Fruit fly (Drosophila melanogaster) whole organism, embryonic: ENCODE data around the gene Ras85D.

ENCODE experiments used
- Adf1 ChIP-seq: fragments of 200-800 bp; sonication (Bioruptor generic); IDR thresholded peaks from 2 replicates; pipeline ENCODE4 v1.3.6; 2022; ENCODE audit warnings: missing biosample characterization, missing genetic modification characterization
- Asciz ChIP-seq: fragments of 200-800 bp; sonication (Bioruptor generic); optimal IDR thresholded peaks from 2 replicates; lab custom pipeline; 2017; ENCODE audit warnings: missing biosample characterization, mild to moderate bottlenecking, missing genetic modification characterization, missing genetic modification reagents
- CG13287 ChIP-seq: fragments of 200-800 bp; sonication (Bioruptor generic); IDR thresholded peaks from 2 replicates; pipeline ENCODE4 v1.3.6; 2022; ENCODE audit warnings: missing biosample characterization, missing genetic modification characterization; ENCODE audit not compliant: partially characterized antibody
- CG13894 ChIP-seq: fragments of 200-800 bp; sonication (Bioruptor generic); optimal IDR thresholded peaks from 3 replicates; lab custom pipeline; 2018; ENCODE audit warnings: missing biosample characterization, mild to moderate bottlenecking, missing genetic modification characterization, moderate library complexity
- CG14441 ChIP-seq: fragments of 200-800 bp; sonication (Bioruptor generic); IDR thresholded peaks from 2 replicates; pipeline ENCODE4 v1.3.6; 2022; ENCODE audit warnings: missing biosample characterization, missing genetic modification characterization
- CG15269 ChIP-seq: fragments of 200-800 bp; sonication (Bioruptor generic); optimal IDR thresholded peaks from 2 replicates; lab custom pipeline; 2018; ENCODE audit warnings: missing biosample characterization, mild to moderate bottlenecking, missing genetic modification characterization, moderate library complexity
- CG17186 ChIP-seq: fragments of 200-800 bp; sonication (Bioruptor generic); optimal IDR thresholded peaks from 3 replicates; lab custom pipeline; 2017; ENCODE audit warnings: missing biosample characterization, missing genetic modification reagents, missing genetic modification characterization
- CG17829 ChIP-seq: fragments of 200-800 bp; optimal IDR thresholded peaks from 2 replicates; lab custom pipeline; 2019; ENCODE audit warnings: missing biosample characterization, mild to moderate bottlenecking, missing genetic modification characterization, moderate library complexity
- CG31365 ChIP-seq: fragments of 200-800 bp; sonication (Bioruptor generic); optimal IDR thresholded peaks from 2 replicates; lab custom pipeline; 2018; ENCODE audit warnings: missing biosample characterization, mild to moderate bottlenecking, missing genetic modification characterization
- CG34224 ChIP-seq: fragments of 200-800 bp; sonication (Bioruptor generic); IDR thresholded peaks from 3 replicates; pipeline ENCODE4 v1.3.6; 2022; ENCODE audit warnings: missing biosample characterization, missing genetic modification characterization; ENCODE audit not compliant: partially characterized antibody
- CG3847 ChIP-seq: fragments of 200-800 bp; sonication (Bioruptor generic); IDR thresholded peaks from 2 replicates; pipeline ENCODE4 v1.3.6; 2022; ENCODE audit warnings: missing biosample characterization, missing genetic modification characterization
- CG5953 ChIP-seq: fragments of 200-800 bp; sonication (Bioruptor generic); IDR thresholded peaks from 2 replicates; pipeline ENCODE4 v1.3.6; 2022; ENCODE audit warnings: missing biosample characterization, missing genetic modification characterization
- CG6654 ChIP-seq: fragments of 200-800 bp; sonication (Bioruptor generic); optimal IDR thresholded peaks from 2 replicates; lab custom pipeline; 2017; ENCODE audit warnings: missing biosample characterization, mild to moderate bottlenecking, missing genetic modification characterization
- CG6683 ChIP-seq: fragments of 200-800 bp; sonication (Bioruptor generic); optimal IDR thresholded peaks from 2 replicates; lab custom pipeline; 2017; ENCODE audit warnings: missing biosample characterization, mild to moderate bottlenecking, missing genetic modification characterization, missing genetic modification reagents
- CG7745 ChIP-seq: fragments of 200-800 bp; sonication (Bioruptor generic); optimal IDR thresholded peaks from 2 replicates; lab custom pipeline; 2018; ENCODE audit warnings: missing biosample characterization, mild to moderate bottlenecking, missing genetic modification characterization, moderate library complexity
- CG8290 ChIP-seq, 3 experiments: fragments of 200-800 bp; sonication (Bioruptor generic); optimal IDR thresholded peaks; 2 replicates each; lab custom pipeline; 2016 to 2019; ENCODE audit warnings: missing biosample characterization in 3 of 3, missing genetic modification characterization in 3 of 3, mild to moderate bottlenecking in 2 of 3, moderate library complexity in 1 of 3
- CG8765 ChIP-seq: fragments of 200-800 bp; sonication (Bioruptor generic); IDR thresholded peaks from 2 replicates; pipeline ENCODE4 v1.3.6; 2022; ENCODE audit warnings: missing biosample characterization, missing genetic modification characterization
- CG9215 ChIP-seq: fragments of 200-800 bp; sonication (Bioruptor generic); IDR thresholded peaks from 2 replicates; pipeline ENCODE4 v1.3.6; 2022; ENCODE audit warnings: missing biosample characterization, missing genetic modification characterization
- CG9437 ChIP-seq: fragments of 200-800 bp; sonication (Bioruptor generic); optimal IDR thresholded peaks from 2 replicates; lab custom pipeline; 2018; ENCODE audit warnings: missing biosample characterization, mild to moderate bottlenecking, missing genetic modification characterization
- CG9817 ChIP-seq: fragments of 200-800 bp; sonication (Bioruptor generic); optimal IDR thresholded peaks from 2 replicates; lab custom pipeline; 2018; ENCODE audit warnings: missing biosample characterization, mild to moderate bottlenecking, missing genetic modification characterization, moderate library complexity
- CTCF ChIP-seq: fragments of 200-800 bp; sonication (Bioruptor generic); optimal IDR thresholded peaks from 2 replicates; lab custom pipeline; 2017; ENCODE audit warnings: missing biosample characterization, mild to moderate bottlenecking, missing genetic modification characterization, moderate library complexity
- Dp ChIP-seq: fragments of 200-800 bp; sonication (Bioruptor generic); optimal IDR thresholded peaks from 2 replicates; lab custom pipeline; 2018; ENCODE audit warnings: missing biosample characterization, mild to moderate bottlenecking, missing genetic modification characterization, moderate library complexity
- Ets65A ChIP-seq: fragments of 200-800 bp; sonication (Bioruptor generic); peaks from one replicate; lab custom pipeline; 2016; ENCODE audit warnings: missing biosample characterization, missing genetic modification characterization
- Fer2 ChIP-seq: fragments of 200-800 bp; sonication (Bioruptor generic); optimal IDR thresholded peaks from 2 replicates; lab custom pipeline; 2018; ENCODE audit warnings: missing biosample characterization, mild to moderate bottlenecking, missing genetic modification characterization, moderate library complexity
- GATAe ChIP-seq: fragments of 200-800 bp; sonication (Bioruptor generic); conservative IDR thresholded peaks from 2 replicates; pipeline ENCODE4 v1.3.6; 2022; ENCODE audit warnings: missing biosample characterization, missing genetic modification characterization
- Gsc ChIP-seq: fragments of 200-800 bp; sonication (Bioruptor generic); IDR thresholded peaks from 2 replicates; pipeline ENCODE4 v1.3.6; 2022; ENCODE audit warnings: missing biosample characterization, missing genetic modification characterization
- Hmr ChIP-seq: fragments of 200-800 bp; sonication (Bioruptor generic); optimal IDR thresholded peaks from 3 replicates; lab custom pipeline; 2017; ENCODE audit warnings: mild to moderate bottlenecking, missing biosample characterization, missing genetic modification reagents, missing genetic modification characterization
- Hsf ChIP-seq: fragments of 200-800 bp; sonication (Bioruptor generic); optimal IDR thresholded peaks from 3 replicates; lab custom pipeline; 2016; ENCODE audit warnings: missing biosample characterization, missing genetic modification characterization
- Oli ChIP-seq: fragments of 200-800 bp; sonication (Bioruptor generic); optimal IDR thresholded peaks from 2 replicates; lab custom pipeline; 2018; ENCODE audit warnings: missing biosample characterization, mild to moderate bottlenecking, missing genetic modification characterization, moderate library complexity
- Sox102F ChIP-seq: fragments of 200-800 bp; sonication (Bioruptor generic); optimal IDR thresholded peaks from 2 replicates; lab custom pipeline; 2018; ENCODE audit warnings: missing biosample characterization, mild to moderate bottlenecking, missing genetic modification characterization, moderate library complexity
- caup ChIP-seq: fragments of 200-800 bp; sonication (Bioruptor generic); optimal IDR thresholded peaks from 3 replicates; lab custom pipeline; 2017; ENCODE audit warnings: missing biosample characterization, mild to moderate bottlenecking, missing genetic modification characterization, moderate library complexity; ENCODE audit not compliant: severe bottlenecking
- cg ChIP-seq: fragments of 200-800 bp; sonication (Bioruptor generic); optimal IDR thresholded peaks from 3 replicates; lab custom pipeline; 2019; ENCODE audit warnings: missing biosample characterization, mild to moderate bottlenecking, missing genetic modification characterization, moderate library complexity
- chinmo ChIP-seq: fragments of 200-800 bp; sonication (Bioruptor generic); IDR thresholded peaks from 4 replicates; pipeline ENCODE4 v1.3.6; 2022; ENCODE audit warnings: missing biosample characterization, missing genetic modification characterization; ENCODE audit not compliant: partially characterized antibody
- chm ChIP-seq: fragments of 200-800 bp; sonication (Bioruptor generic); IDR thresholded peaks from 2 replicates; pipeline ENCODE4 v1.3.6; 2022; ENCODE audit warnings: missing biosample characterization, missing genetic modification characterization
- da ChIP-seq: fragments of 200-800 bp; sonication (Bioruptor generic); optimal IDR thresholded peaks from 2 replicates; lab custom pipeline; 2016; ENCODE audit warnings: missing biosample characterization, missing genetic modification characterization
- dimm ChIP-seq: fragments of 200-800 bp; sonication (Bioruptor generic); IDR thresholded peaks from 2 replicates; pipeline ENCODE4 v1.3.6; 2022; ENCODE audit warnings: missing biosample characterization, missing genetic modification characterization
- en ChIP-seq: fragments of 200-800 bp; sonication (Bioruptor generic); optimal IDR thresholded peaks from 2 replicates; lab custom pipeline; 2016; ENCODE audit warnings: missing biosample characterization, missing genetic modification characterization
- fd96Cb ChIP-seq: fragments of 200-800 bp; sonication (Bioruptor generic); optimal IDR thresholded peaks from 2 replicates; lab custom pipeline; 2018; ENCODE audit warnings: missing biosample characterization, mild to moderate bottlenecking, missing genetic modification characterization, moderate library complexity
- ind ChIP-seq: fragments of 200-800 bp; sonication (Bioruptor generic); optimal IDR thresholded peaks from 3 replicates; lab custom pipeline; 2016; ENCODE audit warnings: missing biosample characterization, missing genetic modification characterization
- mirr ChIP-seq: fragments of 200-800 bp; sonication (Bioruptor generic); optimal IDR thresholded peaks from 3 replicates; lab custom pipeline; 2018; ENCODE audit warnings: missing biosample characterization, mild to moderate bottlenecking, missing genetic modification characterization
- pfk ChIP-seq: fragments of 200-800 bp; sonication (Bioruptor generic); optimal IDR thresholded peaks from 2 replicates; lab custom pipeline; 2018; ENCODE audit warnings: missing biosample characterization, mild to moderate bottlenecking, missing genetic modification characterization, moderate library complexity
- row ChIP-seq: fragments of 200-800 bp; sonication (Bioruptor generic); IDR thresholded peaks from 3 replicates; pipeline ENCODE4 v1.3.6; 2022; ENCODE audit warnings: missing biosample characterization, missing genetic modification characterization
- sc ChIP-seq, 3 experiments: fragments of >200 bp in 2 of 3; fragments of 200-800 bp in 1 of 3; sonication (Bioruptor generic) in 1 of 3; optimal IDR thresholded peaks; 2 replicates in 2 of 3; 3 replicates in 1 of 3; lab custom pipeline; 2017; ENCODE audit warnings: mild to moderate bottlenecking in 1 of 3, missing biosample characterization in 1 of 3, missing genetic modification characterization in 1 of 3, missing genetic modification reagents in 1 of 3
- zen2 ChIP-seq: fragments of 200-800 bp; sonication (Bioruptor generic); IDR thresholded peaks from 3 replicates; pipeline ENCODE4 v1.3.6; 2022; ENCODE audit warnings: missing biosample characterization, missing genetic modification characterization; ENCODE audit not compliant: partially characterized antibody

The Ras85D gene

dm6 chr3R:9533181-9534124, 20.6 kb upstream of the Ras85D start (continued):
- TF ChIP-seq sc (optimal IDR thresholded peaks at IDR 0.05; lab: Kevin White, UChicago) (no peak), sc (GFP tag; optimal IDR thresholded peaks at IDR 0.05; lab: Kevin White, UChicago) (peak; percentile 94), CG7745 (no peak), Dp (peak; percentile 13), CG5953 (peak; percentile 40; the same call in 1 of the 2 replicates), Asciz (GFP tag; lab: Kevin White, UChicago) (peak; percentile 95), CG15269 (tag; lab: Kevin White, UChicago) (peak; percentile 97)

dm6 chr3R:9532437-9533180, 19.7 kb upstream of the Ras85D start, which contains the start of gene by:
Gene by, minus strand, starts transcription at chr3R:9533011.
- TF ChIP-seq fd96Cb (no peak), CG9437 (no peak), zen2 (GFP tag; lab: Robert Waterston, UW) (peak; percentile 49; the same call in 1 of the 3 replicates), CG8290 (GFP tag; optimal IDR thresholded peaks at IDR 0.05; lab: Kevin White, UChicago) (no peak), CG8290 (tag; optimal IDR thresholded peaks at IDR 0.05; lab: Kevin White, UChicago) (peak in 1 of 2 experiments; percentile 35), CG9215 (no peak), CG13894 (tag; lab: Kevin White, UChicago) (peak; percentile 19), CG17186 (GFP tag; lab: Kevin White, UChicago) (no peak), Fer2 (no peak), CG14441 (no peak), da (GFP tag; lab: Kevin White, UChicago) (no peak), chinmo (GFP tag; lab: Robert Waterston, UW) (peak; percentile 83; the same call in 3 of the 4 replicates), en (GFP tag; lab: Kevin White, UChicago) (no peak), pfk (GFP tag; lab: Kevin White, UChicago) (peak; percentile 19), CG6654 (GFP tag; lab: Kevin White, UChicago) (no peak), CG8765 (no peak), cg (GFP tag; lab: Kevin White, UChicago) (peak; percentile 47), GATAe (GFP tag; lab: Robert Waterston, UW) (no peak), CG13287 (GFP tag; lab: Robert Waterston, UW) (peak; percentile 34; the same call in 1 of the 2 replicates), CG5953 (no peak), CG31365 (tag; lab: Kevin White, UChicago) (no peak), CG9817 (tag; lab: Kevin White, UChicago) (no peak), CG3847 (GFP tag; lab: Robert Waterston, UW) (no peak), Oli (tag; lab: Kevin White, UChicago) (no peak), ind (no peak), Hsf (GFP tag; lab: Kevin White, UChicago) (no peak), Sox102F (GFP tag; lab: Kevin White, UChicago) (no peak), dimm (GFP tag; lab: Robert Waterston, UW) (no peak), mirr (peak; percentile 16), chm (GFP tag; lab: Robert Waterston, UW) (peak; percentile 14; the same call in 1 of the 2 replicates), CG34224 (GFP tag; lab: Robert Waterston, UW) (no peak), Hmr (GFP tag; lab: Kevin White, UChicago) (no peak), Adf1 (GFP tag; lab: Robert Waterston, UW) (peak; percentile 38; the same call in 1 of the 2 replicates), row (no peak), caup (no peak), Ets65A (GFP tag; lab: Kevin White, UChicago) (no peak), CG17829 (tag; lab: Kevin White, UChicago) (no peak), CG6683 (GFP tag; lab: Kevin White, UChicago) (no peak), CTCF (GFP tag; lab: Kevin White, UChicago) (no peak), Gsc (GFP tag; lab: Robert Waterston, UW) (no peak)
